Worm (Caenorhabditis elegans) whole organism, young adult: ENCODE measurements around the gene arrd-23.

ENCODE experiments used
- B0019.2 ChIP-seq: fragments of 200-800 bp; sonication (Bioruptor generic); conservative IDR thresholded peaks from 2 replicates; pipeline ENCODE4 v1.3.6; 2022; ENCODE audit warnings: missing genetic modification reagents, missing genetic modification characterization, missing compliant biosample characterization
- B0035.1 ChIP-seq: sonication (generic microtip); optimal IDR thresholded peaks from 2 replicates; lab custom pipeline; 2016; ENCODE audit warnings: missing genetic modification characterization, mild to moderate bottlenecking, missing compliant biosample characterization, missing genotype, missing genetic modification reagents
- C17E4.6 ChIP-seq: fragments of 200-800 bp; sonication (Bioruptor generic); IDR thresholded peaks from 2 replicates; pipeline ENCODE4 v1.3.6; 2022; ENCODE audit warnings: missing genetic modification reagents, missing genetic modification characterization, missing compliant biosample characterization
- D2030.7 ChIP-seq: fragments of 200-800 bp; sonication (Bioruptor generic); IDR thresholded peaks from 2 replicates; pipeline ENCODE4 v1.3.6; 2022; ENCODE audit warnings: missing genetic modification reagents, missing genetic modification characterization, missing compliant biosample characterization
- F10E7.11 ChIP-seq: sonication (generic microtip); optimal IDR thresholded peaks from 2 replicates; lab custom pipeline; 2017; ENCODE audit warnings: mild to moderate bottlenecking, missing genetic modification characterization, moderate library complexity, missing compliant biosample characterization
- F57A8.1 ChIP-seq: fragments of 200-800 bp; sonication (Bioruptor generic); optimal IDR thresholded peaks from 2 replicates; lab custom pipeline; 2018; ENCODE audit warnings: mild to moderate bottlenecking, missing genetic modification characterization, moderate library complexity, missing compliant biosample characterization
- K11D2.4 ChIP-seq: fragments of 200-800 bp; sonication (Bioruptor generic); IDR thresholded peaks from 2 replicates; pipeline ENCODE4 v1.3.6; 2022; ENCODE audit warnings: missing genetic modification reagents, missing genetic modification characterization, missing compliant biosample characterization
- Y67H2A.10 ChIP-seq: fragments of 200-800 bp; sonication (Bioruptor generic); conservative IDR thresholded peaks from 2 replicates; pipeline ENCODE4 v1.3.6; 2022; ENCODE audit warnings: missing genetic modification reagents, missing genetic modification characterization, missing compliant biosample characterization
- Y95B8A.8 ChIP-seq: fragments of 200-800 bp; sonication (Bioruptor generic); IDR thresholded peaks from 2 replicates; pipeline ENCODE4 v1.3.6; 2022; ENCODE audit warnings: missing genetic modification reagents, missing genetic modification characterization, missing compliant biosample characterization
- ama-1 ChIP-seq, 3 experiments: fragments of 150-350 bp in 1 of 3; sonication (generic microtip) in 2 of 3; optimal IDR thresholded peaks; 2 replicates each; lab custom pipeline; 2014 to 2018; ENCODE audit warnings: missing biosample characterization in 2 of 3, missing genetic modification characterization in 2 of 3, missing genetic modification reagents in 2 of 3
- ceh-100 ChIP-seq: fragments of 200-800 bp; sonication (Bioruptor generic); IDR thresholded peaks from 2 replicates; pipeline ENCODE4 v1.3.6; 2022; ENCODE audit warnings: missing genetic modification reagents, missing genetic modification characterization, missing compliant biosample characterization
- ceh-27 ChIP-seq: fragments of 200-800 bp; sonication (Bioruptor generic); optimal IDR thresholded peaks from 2 replicates; lab custom pipeline; 2018; ENCODE audit warnings: mild to moderate bottlenecking, missing genetic modification characterization, moderate library complexity, missing compliant biosample characterization
- die-1 ChIP-seq: sonication (generic microtip); optimal IDR thresholded peaks from 2 replicates; lab custom pipeline; 2016; ENCODE audit warnings: missing genotype, mild to moderate bottlenecking, missing genetic modification characterization, missing compliant biosample characterization
- dpl-1 ChIP-seq: fragments of 150-350 bp; optimal IDR thresholded peaks from 2 replicates; lab custom pipeline; 2014; ENCODE audit warnings: missing biosample characterization, missing genetic modification reagents, missing genetic modification characterization
- hlh-26 ChIP-seq: fragments of 200-800 bp; sonication (Bioruptor generic); conservative IDR thresholded peaks from 2 replicates; pipeline ENCODE4 v1.3.6; 2022; ENCODE audit warnings: missing genetic modification reagents, missing genetic modification characterization, missing compliant biosample characterization
- hmg-1.2 ChIP-seq: fragments of 200-800 bp; sonication (Bioruptor generic); IDR thresholded peaks from 2 replicates; pipeline ENCODE4 v1.3.6; 2022; ENCODE audit warnings: missing genetic modification reagents, missing genetic modification characterization, missing compliant biosample characterization
- let-607 ChIP-seq, 2 experiments: fragments of 200-800 bp in 1 of 2; sonication (Bioruptor generic) in 1 of 2; sonication (generic microtip) in 1 of 2; optimal IDR thresholded peaks; 2 replicates each; lab custom pipeline; 2016 to 2018; ENCODE audit warnings: mild to moderate bottlenecking in 2 of 2, missing compliant biosample characterization in 2 of 2, missing genetic modification characterization in 2 of 2, moderate library complexity in 2 of 2, missing genotype in 1 of 2
- lin-26 ChIP-seq: fragments of 200-800 bp; sonication (Bioruptor generic); IDR thresholded peaks from 2 replicates; pipeline ENCODE4 v1.3.6; 2022; ENCODE audit warnings: missing genetic modification reagents, missing genetic modification characterization, missing compliant biosample characterization
- lin-40 ChIP-seq: sonication (generic microtip); optimal IDR thresholded peaks from 2 replicates; lab custom pipeline; 2016; ENCODE audit warnings: missing genetic modification characterization, mild to moderate bottlenecking, missing compliant biosample characterization, missing genotype, missing genetic modification reagents
- madf-3 ChIP-seq: fragments of 200-800 bp; sonication (Bioruptor generic); IDR thresholded peaks from 2 replicates; pipeline ENCODE4 v1.3.6; 2022; ENCODE audit warnings: missing genetic modification reagents, missing genetic modification characterization, missing compliant biosample characterization
- mel-28 ChIP-seq: sonication (generic microtip); optimal IDR thresholded peaks from 2 replicates; lab custom pipeline; 2016; ENCODE audit warnings: borderline replicate concordance, mild to moderate bottlenecking, missing genetic modification characterization, missing compliant biosample characterization
- nhr-80 ChIP-seq: sonication (generic microtip); optimal IDR thresholded peaks from 2 replicates; lab custom pipeline; 2016; ENCODE audit warnings: missing genetic modification characterization, missing compliant biosample characterization
- pbrm-1 ChIP-seq: fragments of 200-800 bp; sonication (Bioruptor generic); IDR thresholded peaks from 2 replicates; pipeline ENCODE4 v1.3.6; 2022; ENCODE audit warnings: missing genetic modification reagents, missing genetic modification characterization, missing compliant biosample characterization
- rcor-1 ChIP-seq: fragments of 200-800 bp; sonication (Bioruptor generic); IDR thresholded peaks from 2 replicates; pipeline ENCODE4 v1.3.6; 2022; ENCODE audit warnings: missing genetic modification reagents, missing genetic modification characterization, missing compliant biosample characterization
- sdz-38 ChIP-seq: sonication (generic microtip); optimal IDR thresholded peaks from 2 replicates; lab custom pipeline; 2016; ENCODE audit warnings: missing genotype, missing genetic modification characterization, missing compliant biosample characterization
- snpc-3.4 ChIP-seq: sonication (generic microtip); optimal IDR thresholded peaks from 2 replicates; lab custom pipeline; 2017; ENCODE audit warnings: missing genetic modification characterization, mild to moderate bottlenecking, missing compliant biosample characterization, antibody characterized with exemption, moderate library complexity, missing genotype, missing genetic modification reagents
- tlf-1 ChIP-seq: fragments of 200-800 bp; sonication (Bioruptor generic); optimal IDR thresholded peaks from 2 replicates; lab custom pipeline; 2018; ENCODE audit warnings: mild to moderate bottlenecking, missing genetic modification characterization, missing compliant biosample characterization
- unc-62 ChIP-seq: fragments of 150-350 bp; optimal IDR thresholded peaks from 2 replicates; lab custom pipeline; 2014; ENCODE audit warnings: missing biosample characterization, missing genetic modification reagents, missing genetic modification characterization
- zfh-2 ChIP-seq: fragments of 200-800 bp; sonication (Bioruptor generic); conservative IDR thresholded peaks from 2 replicates; pipeline ENCODE4 v1.3.6; 2022; ENCODE audit warnings: missing genetic modification reagents, missing genetic modification characterization, missing compliant biosample characterization
- ztf-26 ChIP-seq: sonication (generic microtip); optimal IDR thresholded peaks from 2 replicates; lab custom pipeline; 2017; ENCODE audit warnings: missing genetic modification characterization, missing compliant biosample characterization
- ztf-6 ChIP-seq: fragments of 200-800 bp; sonication (Bioruptor generic); IDR thresholded peaks from 2 replicates; pipeline ENCODE4 v1.3.6; 2022; ENCODE audit warnings: missing genetic modification reagents, missing genetic modification characterization, missing compliant biosample characterization

Gene arrd-23

ce11 chrX:4861413-4861812, 24.3 kb upstream of the arrd-23 start:
- TF ChIP-seq hlh-26 (GFP tag; lab: Robert Waterston, UW) (no peak), ama-1 (optimal IDR thresholded peaks at IDR 0.05; lab: Kevin White, UChicago) (no peak), ama-1 (GFP tag; optimal IDR thresholded peaks at IDR 0.05; lab: Kevin White, UChicago) (no peak), B0019.2 (no peak), hmg-1.2 (no peak), ztf-26 (tag; lab: Kevin White, UChicago) (no peak)

ce11 chrX:4862062-4862461, 23.7 kb upstream of the arrd-23 start:
- TF ChIP-seq let-607 (tag; optimal IDR thresholded peaks at IDR 0.05; lab: Kevin White, UChicago): peak in 1 of 2 experiments; percentile 82
- no peak for TF ChIP-seq F10E7.11 (tag; lab: Kevin White, UChicago)
- TF ChIP-seq nhr-80: peak; percentile 83
- TF ChIP-seq, all 124 proteins: peak for 2

ce11 chrX:4864214-4864613, 21.5 kb upstream of the arrd-23 start:
- TF ChIP-seq C17E4.6 (GFP tag; lab: Robert Waterston, UW): no peak
- no peak for TF ChIP-seq K11D2.4 (GFP tag; lab: Robert Waterston, UW)
- no peak for TF ChIP-seq snpc-3.4 (tag; lab: Kevin White, UChicago)
- TF ChIP-seq, all 124 proteins: peak for 0

ce11 chrX:4865798-4866197, 20.0 kb upstream of the arrd-23 start, which contains the start of gene ntc-1:
Gene ntc-1 (plus strand): TSS chrX:4866098.
- TF ChIP-seq dpl-1 (GFP tag; lab: Kevin White, UChicago) (no peak), ztf-6 (GFP tag; lab: Robert Waterston, UW) (no peak), tlf-1 (GFP tag; lab: Kevin White, UChicago) (no peak), F57A8.1 (no peak), lin-26 (no peak), D2030.7 (GFP tag; lab: Robert Waterston, UW) (no peak), unc-62 (GFP tag; lab: Kevin White, UChicago) (no peak), lin-40 (tag; lab: Kevin White, UChicago) (no peak), Y67H2A.10 (GFP tag; lab: Robert Waterston, UW) (no peak), sdz-38 (tag; lab: Kevin White, UChicago) (no peak), pbrm-1 (no peak), B0035.1 (tag; lab: Kevin White, UChicago) (no peak), ceh-27 (GFP tag; lab: Kevin White, UChicago) (no peak), hmg-1.2 (no peak), madf-3 (GFP tag; lab: Robert Waterston, UW) (no peak)

ce11 chrX:4869627-4870026, 16.1 kb upstream of the arrd-23 start:
- TF ChIP-seq die-1 (tag; lab: Kevin White, UChicago): no peak
- no peak for TF ChIP-seq ceh-100 (GFP tag; lab: Robert Waterston, UW)
- TF ChIP-seq lin-26: no peak
- no peak for TF ChIP-seq Y95B8A.8
- TF ChIP-seq ceh-27 (GFP tag; lab: Kevin White, UChicago): no peak
- TF ChIP-seq, all 124 proteins: peak for 0

ce11 chrX:4870683-4871082, 15.1 kb upstream of the arrd-23 start:
- no peak for TF ChIP-seq mel-28 (tag; lab: Kevin White, UChicago)
- no peak for TF ChIP-seq rcor-1
- peak; percentile 50; the same call in 1 of the 2 replicates for TF ChIP-seq zfh-2
